Worm (Caenorhabditis elegans): Measurements from ENCODE around the gene try-12.

ce11 chrV:7420162-7420561, 29.0 kb upstream of the try-12 start, which contains the start of gene srxa-4:
- TF ChIP-seq snpc-4 (tag; optimal IDR thresholded peaks at IDR 0.05), result no peak
- TF ChIP-seq unc-62 (GFP tag; optimal IDR thresholded peaks at IDR 0.05), result no peak
- no peak for TF ChIP-seq R02D3.7 (tag; optimal IDR thresholded peaks at IDR 0.05)
- no peak for TF ChIP-seq jun-1 (tag; optimal IDR thresholded peaks at IDR 0.05)
- TF ChIP-seq unc-39 (tag; optimal IDR thresholded peaks at IDR 0.05), result no peak
- no peak for TF ChIP-seq fkh-10 (GFP tag; optimal IDR thresholded peaks at IDR 0.05)

All from whole organism, L3 larva.